Worm (Caenorhabditis elegans) whole organism, L4 larva: ENCODE results near the gene T22D1.8.

Experiments used
- F37D6.2 ChIP-seq: sonication (generic microtip); optimal IDR thresholded peaks from 2 replicates; lab custom pipeline; 2016; ENCODE audit warnings: mild to moderate bottlenecking, missing genetic modification characterization, missing compliant biosample characterization
- F49E8.2 ChIP-seq: sonication (generic microtip); optimal IDR thresholded peaks from 2 replicates; lab custom pipeline; 2016; ENCODE audit warnings: missing compliant biosample characterization, mild to moderate bottlenecking, missing genetic modification characterization, borderline replicate concordance
- arid-1 ChIP-seq: fragments of 200-800 bp; sonication (Bioruptor generic); conservative IDR thresholded peaks from 2 replicates; pipeline ENCODE4 v1.3.6; 2022; ENCODE audit warnings: missing genetic modification reagents, missing genetic modification characterization, missing compliant biosample characterization
- ceh-28 ChIP-seq: fragments of 150-350 bp; optimal IDR thresholded peaks from 2 replicates; lab custom pipeline; 2014; ENCODE audit warnings: missing biosample characterization, missing genetic modification reagents, missing genetic modification characterization
- ceh-32 ChIP-seq: sonication (generic microtip); optimal IDR thresholded peaks from 2 replicates; lab custom pipeline; 2016; ENCODE audit warnings: mild to moderate bottlenecking, missing genetic modification characterization, missing compliant biosample characterization; ENCODE audit not compliant: poor library complexity
- ceh-62 ChIP-seq: sonication (generic microtip); optimal IDR thresholded peaks from 2 replicates; lab custom pipeline; 2017; ENCODE audit warnings: missing biosample characterization, missing genetic modification characterization
- ceh-82 ChIP-seq: sonication (generic microtip); optimal IDR thresholded peaks from 2 replicates; lab custom pipeline; 2017; ENCODE audit warnings: missing biosample characterization, missing genetic modification characterization
- cey-2 ChIP-seq: sonication (generic microtip); optimal IDR thresholded peaks from 3 replicates; lab custom pipeline; 2017; ENCODE audit warnings: missing genetic modification characterization, mild to moderate bottlenecking, missing compliant biosample characterization, antibody characterized with exemption, borderline replicate concordance; ENCODE audit not compliant: insufficient read depth
- ctbp-1 ChIP-seq: fragments of 200-800 bp; sonication (Bioruptor generic); IDR thresholded peaks from 2 replicates; pipeline ENCODE4 v1.3.6; 2022; ENCODE audit warnings: missing genetic modification reagents, missing genetic modification characterization, missing compliant biosample characterization
- dmd-9 ChIP-seq: fragments of 200-800 bp; sonication (Bioruptor generic); IDR thresholded peaks from 2 replicates; pipeline ENCODE4 v1.3.6; 2022; ENCODE audit warnings: missing genetic modification reagents, missing genetic modification characterization, missing compliant biosample characterization
- duxl-1 ChIP-seq: sonication (generic microtip); optimal IDR thresholded peaks from 2 replicates; lab custom pipeline; 2016; ENCODE audit warnings: mild to moderate bottlenecking, missing genetic modification characterization, moderate library complexity, missing compliant biosample characterization; ENCODE audit not compliant: poor library complexity
- dve-1 ChIP-seq: sonication (generic microtip); optimal IDR thresholded peaks from 2 replicates; lab custom pipeline; 2017; ENCODE audit warnings: antibody characterized with exemption, mild to moderate bottlenecking, missing genetic modification characterization, missing compliant biosample characterization; ENCODE audit not compliant: insufficient read depth
- gei-8 ChIP-seq: fragments of 200-800 bp; sonication (Bioruptor generic); optimal IDR thresholded peaks from 2 replicates; lab custom pipeline; 2018; ENCODE audit warnings: mild to moderate bottlenecking, missing genetic modification characterization, missing compliant biosample characterization
- hif-1 ChIP-seq, 2 experiments: sonication (generic microtip); optimal IDR thresholded peaks; 2 replicates each; lab custom pipeline; 2016 to 2017; ENCODE audit warnings: missing compliant biosample characterization in 2 of 2, missing genetic modification characterization in 2 of 2, missing genetic modification reagents in 2 of 2, missing genotype in 2 of 2, mild to moderate bottlenecking in 1 of 2
- hlh-11 ChIP-seq: fragments of 200-800 bp; sonication (Bioruptor generic); optimal IDR thresholded peaks from 2 replicates; lab custom pipeline; 2018; ENCODE audit warnings: mild to moderate bottlenecking, missing genetic modification characterization, missing compliant biosample characterization
- lim-7 ChIP-seq: fragments of 200-800 bp; sonication (Bioruptor generic); IDR thresholded peaks from 2 replicates; pipeline ENCODE4 v1.3.6; 2022; ENCODE audit warnings: missing genetic modification characterization, missing compliant biosample characterization
- lin-15B ChIP-seq: fragments of 150-350 bp; sonication (generic microtip); optimal IDR thresholded peaks from 3 replicates; lab custom pipeline; 2014; ENCODE audit warnings: missing biosample characterization, missing genetic modification characterization
- lin-29 ChIP-seq: fragments of 200-800 bp; sonication (Bioruptor generic); IDR thresholded peaks from 2 replicates; pipeline ENCODE4 v1.3.6; 2022; ENCODE audit warnings: missing genetic modification reagents, missing genetic modification characterization, missing compliant biosample characterization
- lin-38 ChIP-seq: fragments of 200-800 bp; sonication (Bioruptor generic); IDR thresholded peaks from 2 replicates; pipeline ENCODE4 v1.3.6; 2022; ENCODE audit warnings: missing genetic modification reagents, missing genetic modification characterization, missing compliant biosample characterization
- mes-2 ChIP-seq: sonication (generic microtip); optimal IDR thresholded peaks from 2 replicates; lab custom pipeline; 2016; ENCODE audit warnings: missing genotype, mild to moderate bottlenecking, missing genetic modification characterization, missing compliant biosample characterization; ENCODE audit not compliant: poor library complexity, severe bottlenecking
- nhr-28 ChIP-seq: fragments of 150-350 bp; optimal IDR thresholded peaks from 2 replicates; lab custom pipeline; 2014; ENCODE audit warnings: missing biosample characterization, missing genetic modification characterization
- nhr-6 ChIP-seq: fragments of 150-350 bp; optimal IDR thresholded peaks from 2 replicates; lab custom pipeline; 2014; ENCODE audit warnings: missing biosample characterization, missing genetic modification characterization
- php-3 ChIP-seq: fragments of 200-800 bp; sonication (Bioruptor generic); IDR thresholded peaks from 2 replicates; pipeline ENCODE4 v1.3.6; 2022; ENCODE audit warnings: missing genetic modification reagents, missing genetic modification characterization, missing compliant biosample characterization
- pqm-1 ChIP-seq: sonication (generic microtip); optimal IDR thresholded peaks from 2 replicates; lab custom pipeline; 2017; ENCODE audit warnings: missing biosample characterization, missing genetic modification characterization
- rbr-2 ChIP-seq: sonication (generic microtip); optimal IDR thresholded peaks from 2 replicates; lab custom pipeline; 2016; ENCODE audit warnings: missing genotype, missing genetic modification characterization, missing compliant biosample characterization
- saeg-2 ChIP-seq: fragments of 200-800 bp; sonication (Bioruptor generic); IDR thresholded peaks from 2 replicates; pipeline ENCODE4 v1.3.6; 2022; ENCODE audit warnings: missing genetic modification reagents, missing genetic modification characterization, missing compliant biosample characterization
- set-16 ChIP-seq: fragments of 200-800 bp; sonication (Bioruptor generic); IDR thresholded peaks from 2 replicates; pipeline ENCODE4 v1.3.6; 2022; ENCODE audit warnings: missing genetic modification reagents, missing genetic modification characterization, missing compliant biosample characterization
- snpc-1.2 ChIP-seq: fragments of 200-800 bp; sonication (Bioruptor generic); IDR thresholded peaks from 2 replicates; pipeline ENCODE4 v1.3.6; 2022; ENCODE audit warnings: missing genetic modification reagents, missing genetic modification characterization, missing compliant biosample characterization
- spr-1 ChIP-seq: sonication (generic microtip); optimal IDR thresholded peaks from 2 replicates; lab custom pipeline; 2016; ENCODE audit warnings: mild to moderate bottlenecking, missing genetic modification characterization, missing compliant biosample characterization
- tra-1 ChIP-seq: fragments of 200-800 bp; sonication (Bioruptor generic); IDR thresholded peaks from 2 replicates; pipeline ENCODE4 v1.3.6; 2022; ENCODE audit warnings: missing genetic modification reagents, missing genetic modification characterization, missing compliant biosample characterization
- unc-130 ChIP-seq: sonication (generic microtip); optimal IDR thresholded peaks from 2 replicates; lab custom pipeline; 2016; ENCODE audit warnings: missing genetic modification reagents, missing genetic modification characterization, missing compliant biosample characterization
- unc-62 ChIP-seq, 3 experiments: fragments of 150-350 bp in 1 of 3; sonication (generic microtip); optimal IDR thresholded peaks in 2 of 3; peaks in 1 of 3; 1 replicate in 1 of 3; 2 replicates in 2 of 3; lab custom pipeline; 2014 to 2017; ENCODE audit warnings: missing biosample characterization in 3 of 3, missing genetic modification characterization in 3 of 3, missing genetic modification reagents in 3 of 3, missing genotype in 1 of 3
- vab-7 ChIP-seq: fragments of 200-800 bp; sonication (Bioruptor generic); IDR thresholded peaks from 2 replicates; pipeline ENCODE4 v1.3.6; 2022; ENCODE audit warnings: missing genetic modification reagents, missing genetic modification characterization, missing compliant biosample characterization
- zfp-3 ChIP-seq: fragments of 200-800 bp; sonication (Bioruptor generic); conservative IDR thresholded peaks from 2 replicates; pipeline ENCODE4 v1.3.6; 2022; ENCODE audit warnings: missing genetic modification reagents, missing genetic modification characterization, missing compliant biosample characterization

Gene T22D1.8

DNA sequence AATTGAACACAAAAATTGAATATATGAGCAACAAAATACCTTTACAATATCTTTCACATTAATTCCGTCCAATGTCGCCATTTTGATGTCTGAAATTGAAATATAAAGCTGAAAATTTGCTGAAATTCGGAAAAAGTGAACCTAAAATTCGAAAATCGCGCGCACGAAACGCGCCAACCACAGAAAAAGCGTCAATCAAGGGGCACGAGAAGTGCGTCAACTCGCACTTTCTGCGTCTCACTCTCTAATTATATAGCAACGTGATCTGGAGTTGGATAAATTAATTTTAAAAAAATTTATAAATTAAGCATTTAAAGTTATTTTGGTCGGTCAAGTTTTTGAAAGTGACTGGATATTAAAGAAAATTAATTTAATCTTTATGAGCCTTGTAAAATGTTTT, 13.2 kb upstream of the T22D1.8 start, which contains the start of gene ruvb-2 (continued):
- TF ChIP-seq nhr-6 (tag; lab: Kevin White, UChicago) (peak; percentile 81), F37D6.2 (tag; lab: Kevin White, UChicago) (peak; percentile 66), mes-2 (tag; lab: Kevin White, UChicago) (no peak), lin-29 (no peak), tra-1 (GFP tag; lab: Robert Waterston, UW) (peak; percentile 18; the same call in 1 of the 2 replicates), saeg-2 (GFP tag; lab: Robert Waterston, UW) (no peak), ceh-28 (tag; lab: Kevin White, UChicago) (no peak), nhr-28 (tag; lab: Kevin White, UChicago) (peak; percentile 40), unc-62 (GFP tag; optimal IDR thresholded peaks at IDR 0.05 in 1 of 2; lab: Kevin White, UChicago) (peak in 1 of 2 experiments; percentile 91), unc-62 (tag; optimal IDR thresholded peaks at IDR 0.05; lab: Kevin White, UChicago) (no peak), hif-1 (tag; optimal IDR thresholded peaks at IDR 0.05; lab: Kevin White, UChicago) (peak in 1 of 2 experiments; percentile 60), snpc-1.2 (GFP tag; lab: Robert Waterston, UW) (peak; percentile 89), duxl-1 (tag; lab: Kevin White, UChicago) (peak; percentile 71), unc-130 (GFP tag; lab: Kevin White, UChicago) (peak; percentile 3), lim-7 (no peak), dve-1 (tag; lab: Kevin White, UChicago) (peak; percentile 88), ceh-62 (tag; lab: Kevin White, UChicago) (no peak), php-3 (GFP tag; lab: Robert Waterston, UW) (no peak), ceh-32 (tag; lab: Kevin White, UChicago) (peak; percentile 23), rbr-2 (tag; lab: Kevin White, UChicago) (peak; percentile 85), pqm-1 (tag; lab: Kevin White, UChicago) (peak; percentile 5), dmd-9 (0 out of 2 replicates have a peak, but pooled peaks have one; percentile 11), gei-8 (no peak), ceh-82 (tag; lab: Kevin White, UChicago) (no peak), ctbp-1 (peak; percentile 57; the same call in 1 of the 2 replicates), lin-15B (tag; lab: Kevin White, UChicago) (peak; percentile 32), spr-1 (tag; lab: Kevin White, UChicago) (peak; percentile 38), hlh-11 (tag; lab: Kevin White, UChicago) (no peak), zfp-3 (GFP tag; lab: Robert Waterston, UW) (no peak)

DNA sequence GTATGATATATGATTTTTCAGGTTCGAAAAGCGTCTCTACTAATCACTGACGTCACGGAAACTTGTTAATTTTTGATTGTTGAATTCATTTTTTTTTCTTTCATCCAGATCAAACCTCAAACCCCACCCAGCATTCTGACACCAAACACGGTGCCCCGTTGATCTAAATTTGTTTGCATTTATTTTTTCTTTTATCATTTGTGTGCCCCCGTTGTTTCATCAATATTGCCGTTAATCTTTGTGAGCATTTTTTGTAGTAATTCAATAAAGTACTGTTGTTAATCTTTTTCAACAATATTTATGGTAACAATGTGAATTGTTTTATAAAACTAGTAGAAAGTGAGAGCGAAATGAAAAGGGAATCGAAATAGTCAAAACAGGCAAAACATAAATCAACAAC, 10.7 kb upstream of the T22D1.8 start:
- TF ChIP-seq cey-2 (tag; lab: Kevin White, UChicago) (no peak), lin-38 (GFP tag; lab: Robert Waterston, UW) (0 out of 2 replicates have a peak, but pooled peaks have one; percentile 24)

ce11 chrIV:6914161-6914585, 8.0 kb upstream of the T22D1.8 start:
- peak; percentile 47; the same call in 1 of the 2 replicates for TF ChIP-seq ctbp-1
- peak; percentile 56 for TF ChIP-seq lin-38 (GFP tag; lab: Robert Waterston, UW)
- TF ChIP-seq F49E8.2 (tag; lab: Kevin White, UChicago) = peak; percentile 21
- TF ChIP-seq snpc-1.2 (GFP tag; lab: Robert Waterston, UW) = peak; percentile 88
- TF ChIP-seq arid-1 = 0 out of 2 replicates have a peak, but pooled peaks have one; percentile 21
- peak; percentile 40 for TF ChIP-seq set-16
- 0 out of 2 replicates have a peak, but pooled peaks have one; percentile 31 for TF ChIP-seq vab-7 (GFP tag; lab: Robert Waterston, UW)
